Fruit fly (Drosophila melanogaster) whole organism, embryonic: ENCODE data around the gene CG6959.

Experiments
- CG10366 ChIP-seq: fragments of 200-800 bp; sonication (Bioruptor generic); IDR thresholded peaks from 2 replicates; pipeline ENCODE4 v1.3.6; 2022; ENCODE audit warnings: missing biosample characterization, missing genetic modification characterization
- CG10654 ChIP-seq: fragments of 200-800 bp; sonication (Bioruptor generic); optimal IDR thresholded peaks from 2 replicates; lab custom pipeline; 2016; ENCODE audit warnings: missing biosample characterization, missing genetic modification characterization
- CG11456 ChIP-seq: fragments of 200-800 bp; sonication (Bioruptor generic); IDR thresholded peaks from 3 replicates; pipeline ENCODE4 v1.3.6; 2022; ENCODE audit warnings: missing biosample characterization, missing genetic modification characterization
- CG13123 ChIP-seq: fragments of 200-800 bp; sonication (Bioruptor generic); optimal IDR thresholded peaks from 2 replicates; lab custom pipeline; 2016; ENCODE audit warnings: missing biosample characterization, missing genetic modification characterization
- CG13894 ChIP-seq: fragments of 200-800 bp; sonication (Bioruptor generic); optimal IDR thresholded peaks from 3 replicates; lab custom pipeline; 2018; ENCODE audit warnings: missing biosample characterization, mild to moderate bottlenecking, missing genetic modification characterization, moderate library complexity
- CG15269 ChIP-seq: fragments of 200-800 bp; sonication (Bioruptor generic); optimal IDR thresholded peaks from 2 replicates; lab custom pipeline; 2018; ENCODE audit warnings: missing biosample characterization, mild to moderate bottlenecking, missing genetic modification characterization, moderate library complexity
- CG1602 ChIP-seq: fragments of 200-800 bp; sonication (Bioruptor generic); optimal IDR thresholded peaks from 3 replicates; lab custom pipeline; 2016; ENCODE audit warnings: missing biosample characterization, missing genetic modification characterization
- CG17359 ChIP-seq: fragments of 200-800 bp; sonication (Bioruptor generic); optimal IDR thresholded peaks from 3 replicates; lab custom pipeline; 2018; ENCODE audit warnings: missing biosample characterization, mild to moderate bottlenecking, missing genetic modification characterization, moderate library complexity
- CG18262 ChIP-seq: fragments of 200-800 bp; optimal IDR thresholded peaks from 3 replicates; lab custom pipeline; 2019; ENCODE audit warnings: missing biosample characterization, mild to moderate bottlenecking, missing genetic modification characterization, moderate library complexity
- CG18764 ChIP-seq: fragments of 200-800 bp; sonication (Bioruptor generic); optimal IDR thresholded peaks from 3 replicates; lab custom pipeline; 2016; ENCODE audit warnings: missing biosample characterization, missing genetic modification characterization
- CG30403 ChIP-seq: fragments of 200-800 bp; sonication (Bioruptor generic); optimal IDR thresholded peaks from 3 replicates; lab custom pipeline; 2016; ENCODE audit warnings: missing biosample characterization, missing genetic modification characterization
- CG31224 ChIP-seq: fragments of 200-800 bp; sonication (Bioruptor generic); IDR thresholded peaks from 2 replicates; pipeline ENCODE4 v1.3.6; 2022; ENCODE audit warnings: missing biosample characterization, missing genetic modification characterization
- CG32772 ChIP-seq: fragments of 200-800 bp; sonication (Bioruptor generic); IDR thresholded peaks from 2 replicates; pipeline ENCODE4 v1.3.6; 2022; ENCODE audit warnings: missing biosample characterization, missing genetic modification characterization
- CG4617 ChIP-seq: fragments of 200-800 bp; sonication (Bioruptor generic); optimal IDR thresholded peaks from 3 replicates; lab custom pipeline; 2016; ENCODE audit warnings: missing biosample characterization, missing genetic modification characterization, borderline replicate concordance
- CG7839 ChIP-seq: fragments of 200-800 bp; sonication (Bioruptor generic); optimal IDR thresholded peaks from 3 replicates; lab custom pipeline; 2018; ENCODE audit warnings: missing biosample characterization, mild to moderate bottlenecking, missing genetic modification characterization, moderate library complexity
- CG7963 ChIP-seq: fragments of 200-800 bp; sonication (Bioruptor generic); IDR thresholded peaks from 3 replicates; pipeline ENCODE4 v1.3.6; 2022; ENCODE audit warnings: missing biosample characterization, missing genetic modification characterization; ENCODE audit not compliant: partially characterized antibody
- CG7987 ChIP-seq: fragments of 200-800 bp; sonication (Bioruptor generic); optimal IDR thresholded peaks from 2 replicates; lab custom pipeline; 2018; ENCODE audit warnings: missing biosample characterization, mild to moderate bottlenecking, missing genetic modification characterization, moderate library complexity
- CG9215 ChIP-seq: fragments of 200-800 bp; sonication (Bioruptor generic); IDR thresholded peaks from 2 replicates; pipeline ENCODE4 v1.3.6; 2022; ENCODE audit warnings: missing biosample characterization, missing genetic modification characterization
- Gsc ChIP-seq: fragments of 200-800 bp; sonication (Bioruptor generic); IDR thresholded peaks from 2 replicates; pipeline ENCODE4 v1.3.6; 2022; ENCODE audit warnings: missing biosample characterization, missing genetic modification characterization
- HLH3B ChIP-seq: fragments of 200-800 bp; sonication (Bioruptor generic); IDR thresholded peaks from 2 replicates; pipeline ENCODE4 v1.3.6; 2022; ENCODE audit warnings: missing biosample characterization, missing genetic modification characterization
- HLHmδ ChIP-seq: fragments of 200-800 bp; sonication (Bioruptor generic); optimal IDR thresholded peaks from 2 replicates; lab custom pipeline; 2018; ENCODE audit warnings: missing biosample characterization, mild to moderate bottlenecking, missing genetic modification characterization, moderate library complexity
- Hr3 ChIP-seq: fragments of 200-800 bp; sonication (Bioruptor generic); optimal IDR thresholded peaks from 3 replicates; lab custom pipeline; 2016; ENCODE audit warnings: missing biosample characterization, missing genetic modification characterization
- Neu2 ChIP-seq: fragments of 200-800 bp; sonication (Bioruptor generic); optimal IDR thresholded peaks from 3 replicates; lab custom pipeline; 2016; ENCODE audit warnings: missing biosample characterization, missing genetic modification characterization, borderline replicate concordance
- Oli ChIP-seq: fragments of 200-800 bp; sonication (Bioruptor generic); optimal IDR thresholded peaks from 2 replicates; lab custom pipeline; 2018; ENCODE audit warnings: missing biosample characterization, mild to moderate bottlenecking, missing genetic modification characterization, moderate library complexity
- Ravus ChIP-seq: fragments of 200-800 bp; sonication (Bioruptor generic); IDR thresholded peaks from 2 replicates; pipeline ENCODE4 v1.3.6; 2022; ENCODE audit warnings: missing biosample characterization, missing genetic modification characterization
- bsh ChIP-seq, 2 experiments: fragments of 200-800 bp; sonication (Bioruptor generic); optimal IDR thresholded peaks; 2 replicates each; lab custom pipeline; 2017 to 2018; ENCODE audit warnings: mild to moderate bottlenecking in 2 of 2, missing biosample characterization in 2 of 2, missing genetic modification characterization in 2 of 2, moderate library complexity in 1 of 2
- chif ChIP-seq, 2 experiments: fragments of 200-800 bp; sonication (Bioruptor generic); optimal IDR thresholded peaks; 3 replicates each; lab custom pipeline; 2016; ENCODE audit warnings: missing biosample characterization in 2 of 2, missing genetic modification characterization in 2 of 2
- dati ChIP-seq: fragments of 200-800 bp; sonication (Bioruptor generic); IDR thresholded peaks from 2 replicates; pipeline ENCODE4 v1.3.6; 2022; ENCODE audit warnings: missing biosample characterization, missing genetic modification characterization
- dmrt11E ChIP-seq: fragments of 200-800 bp; sonication (Bioruptor generic); optimal IDR thresholded peaks from 3 replicates; lab custom pipeline; 2018; ENCODE audit warnings: missing biosample characterization, mild to moderate bottlenecking, missing genetic modification characterization, moderate library complexity
- dysf ChIP-seq: fragments of 200-800 bp; sonication (Bioruptor generic); IDR thresholded peaks from 3 replicates; pipeline ENCODE4 v1.3.6; 2022; ENCODE audit warnings: missing biosample characterization, missing genetic modification characterization
- ewg ChIP-seq: fragments of 200-800 bp; sonication (Bioruptor generic); optimal IDR thresholded peaks from 3 replicates; lab custom pipeline; 2017; ENCODE audit warnings: mild to moderate bottlenecking, missing biosample characterization, missing genetic modification reagents, missing genetic modification characterization
- exex ChIP-seq: fragments of 200-800 bp; sonication (Bioruptor generic); optimal IDR thresholded peaks from 4 replicates; lab custom pipeline; 2018; ENCODE audit warnings: missing biosample characterization, mild to moderate bottlenecking, missing genetic modification characterization, moderate library complexity
- fd96Cb ChIP-seq: fragments of 200-800 bp; sonication (Bioruptor generic); optimal IDR thresholded peaks from 2 replicates; lab custom pipeline; 2018; ENCODE audit warnings: missing biosample characterization, mild to moderate bottlenecking, missing genetic modification characterization, moderate library complexity
- gce ChIP-seq: fragments of 200-800 bp; sonication (Bioruptor generic); IDR thresholded peaks from 3 replicates; pipeline ENCODE4 v1.3.6; 2022; ENCODE audit warnings: missing biosample characterization, missing genetic modification characterization
- ind ChIP-seq: fragments of 200-800 bp; sonication (Bioruptor generic); optimal IDR thresholded peaks from 3 replicates; lab custom pipeline; 2016; ENCODE audit warnings: missing biosample characterization, missing genetic modification characterization
- kah ChIP-seq: fragments of 200-800 bp; sonication (Bioruptor generic); optimal IDR thresholded peaks from 2 replicates; lab custom pipeline; 2018; ENCODE audit warnings: missing biosample characterization, mild to moderate bottlenecking, missing genetic modification characterization
- ken ChIP-seq: fragments of 200-800 bp; sonication (Bioruptor generic); IDR thresholded peaks from 3 replicates; pipeline ENCODE4 v1.3.6; 2022; ENCODE audit warnings: missing biosample characterization, missing genetic modification characterization
- lola ChIP-seq, 3 experiments: fragments of >200 bp in 2 of 3; fragments of 200-800 bp in 1 of 3; sonication (Bioruptor generic) in 1 of 3; optimal IDR thresholded peaks; 2 replicates each; lab custom pipeline; 2017 to 2019; ENCODE audit warnings: missing biosample characterization in 3 of 3, missing genetic modification characterization in 3 of 3, mild to moderate bottlenecking in 1 of 3, moderate library complexity in 1 of 3
- mld ChIP-seq: fragments of 200-800 bp; sonication (Bioruptor generic); IDR thresholded peaks from 3 replicates; pipeline ENCODE4 v1.3.6; 2022; ENCODE audit warnings: missing biosample characterization, missing genetic modification characterization; ENCODE audit not compliant: partially characterized antibody
- nau ChIP-seq: fragments of 200-800 bp; sonication (Bioruptor generic); optimal IDR thresholded peaks from 3 replicates; lab custom pipeline; 2017; ENCODE audit warnings: missing biosample characterization, mild to moderate bottlenecking, missing genetic modification characterization, missing genetic modification reagents
- pan ChIP-seq, 4 experiments: fragments of >200 bp in 3 of 4; fragments of 200-800 bp in 1 of 4; sonication (Bioruptor generic) in 1 of 4; optimal IDR thresholded peaks in 3 of 4; IDR thresholded peaks in 1 of 4; 2 replicates each; pipeline versions ENCODE4 v1.3.6 to Lab custom; 2017 to 2022; ENCODE audit warnings: missing biosample characterization in 2 of 4, missing genetic modification characterization in 2 of 4, mixed read lengths in 1 of 4
- sens ChIP-seq: fragments of 200-800 bp; sonication (Bioruptor generic); peaks from one replicate; lab custom pipeline; 2016; ENCODE audit warnings: missing biosample characterization, missing genetic modification characterization
- slou ChIP-seq: fragments of 200-800 bp; sonication (Bioruptor generic); optimal IDR thresholded peaks from 3 replicates; lab custom pipeline; 2016; ENCODE audit warnings: missing biosample characterization, missing genetic modification characterization
- stwl ChIP-seq: fragments of 200-800 bp; sonication (Bioruptor generic); optimal IDR thresholded peaks from 3 replicates; lab custom pipeline; 2018; ENCODE audit warnings: missing biosample characterization, mild to moderate bottlenecking, missing genetic modification characterization, moderate library complexity
- tap ChIP-seq: fragments of 200-800 bp; optimal IDR thresholded peaks from 3 replicates; lab custom pipeline; 2019; ENCODE audit warnings: missing biosample characterization, mild to moderate bottlenecking, missing genetic modification characterization, moderate library complexity
- trem ChIP-seq: fragments of 200-800 bp; optimal IDR thresholded peaks from 3 replicates; lab custom pipeline; 2019; ENCODE audit warnings: missing biosample characterization, mild to moderate bottlenecking, missing genetic modification characterization, moderate library complexity
- ttk ChIP-seq: fragments of 200-800 bp; sonication (Bioruptor generic); IDR thresholded peaks from 2 replicates; pipeline ENCODE4 v2.1.2; 2022; ENCODE audit warnings: missing biosample characterization, missing genetic modification characterization
- twi ChIP-seq: fragments of 200-800 bp; optimal IDR thresholded peaks from 2 replicates; lab custom pipeline; 2019; ENCODE audit warnings: missing biosample characterization, mild to moderate bottlenecking, missing genetic modification characterization, moderate library complexity
- z ChIP-seq: fragments of 200-800 bp; sonication (Bioruptor generic); IDR thresholded peaks from 3 replicates; pipeline ENCODE4 v1.3.6; 2022; ENCODE audit warnings: missing biosample characterization, missing genetic modification characterization

The CG6959 gene

dm6 chr3R:11851939-11852338 is 17.3 kb downstream of the CG6959 start (continued):
- peak; percentile 33; the same call in 1 of the 3 replicates for TF ChIP-seq dysf (GFP tag; lab: Robert Waterston, UW)
- peak; percentile 41 for TF ChIP-seq CG1602 (GFP tag; lab: Kevin White, UChicago)
- no peak for TF ChIP-seq stwl
- TF ChIP-seq ewg (GFP tag; lab: Kevin White, UChicago), result peak; percentile 52
- peak in 1 of 3 experiments; percentile 73 for TF ChIP-seq lola (GFP tag; optimal IDR thresholded peaks at IDR 0.05; lab: Kevin White, UChicago)
- peak; percentile 64 for TF ChIP-seq trem (tag; lab: Kevin White, UChicago)
- TF ChIP-seq dmrt11E (tag; lab: Kevin White, UChicago), result peak; percentile 70
- no peak for TF ChIP-seq CG9215 (GFP tag; lab: Robert Waterston, UW)
- TF ChIP-seq tap (tag; lab: Kevin White, UChicago), result peak; percentile 68
- no peak for TF ChIP-seq CG10654 (GFP tag; lab: Kevin White, UChicago)
- TF ChIP-seq CG7987 (GFP tag; lab: Kevin White, UChicago), result no peak
- peak; percentile 42 for TF ChIP-seq CG15269
- no peak for TF ChIP-seq pan (optimal IDR thresholded peaks at IDR 0.05; lab: Kevin White, UChicago)
- peak in 1 of 2 experiments; percentile 57 for TF ChIP-seq pan (GFP tag; optimal IDR thresholded peaks at IDR 0.05 in 1 of 2, IDR thresholded peaks at IDR 0.05 in 1 of 2)
- no peak for TF ChIP-seq z (GFP tag; lab: Robert Waterston, UW)
- no peak for TF ChIP-seq CG4617
- TF ChIP-seq gce, result no peak
- TF ChIP-seq HLHmδ (GFP tag; lab: Kevin White, UChicago), result no peak
- no peak for TF ChIP-seq dati (GFP tag; lab: Robert Waterston, UW)
- TF ChIP-seq ken (GFP tag; lab: Robert Waterston, UW), result no peak; the same call in 2 of the 3 replicates
- peak in 1 of 2 experiments; percentile 92 for TF ChIP-seq bsh (GFP tag; optimal IDR thresholded peaks at IDR 0.05; lab: Kevin White, UChicago)
- TF ChIP-seq HLH3B (GFP tag; lab: Robert Waterston, UW), result peak; percentile 49
- TF ChIP-seq CG7839 (tag; lab: Kevin White, UChicago), result peak; percentile 73
- no peak for TF ChIP-seq mld (GFP tag; lab: Robert Waterston, UW)
- TF ChIP-seq Oli (tag; lab: Kevin White, UChicago), result peak; percentile 71
- no peak for TF ChIP-seq Gsc
- peak; percentile 69 for TF ChIP-seq sens (GFP tag; lab: Kevin White, UChicago)
- peak; percentile 47 for TF ChIP-seq CG10366 (GFP tag; lab: Robert Waterston, UW)
- peak; percentile 11 for TF ChIP-seq CG30403 (GFP tag; lab: Kevin White, UChicago)
- TF ChIP-seq nau, result peak; percentile 3
- peak; percentile 30 for TF ChIP-seq Hr3 (GFP tag; lab: Kevin White, UChicago)
- TF ChIP-seq CG13123 (GFP tag; lab: Kevin White, UChicago), result no peak
- TF ChIP-seq chif (GFP tag; optimal IDR thresholded peaks at IDR 0.05; lab: Kevin White, UChicago), result no peak
- TF ChIP-seq CG7963 (GFP tag; lab: Robert Waterston, UW), result no peak
- no peak for TF ChIP-seq slou (GFP tag; lab: Kevin White, UChicago)
- 0 out of 2 replicates have a peak, but pooled peaks have one; percentile 44 for TF ChIP-seq ttk
- TF ChIP-seq twi (tag; lab: Kevin White, UChicago), result peak; percentile 46
- no peak for TF ChIP-seq Ravus
- no peak for TF ChIP-seq CG13894
- peak; percentile 46 for TF ChIP-seq kah (GFP tag; lab: Kevin White, UChicago)
- no peak for TF ChIP-seq ind (GFP tag; lab: Kevin White, UChicago)
- TF ChIP-seq CG18764 (GFP tag; lab: Kevin White, UChicago), result no peak
- no peak for TF ChIP-seq CG32772
- peak; percentile 70 for TF ChIP-seq CG17359 (tag; lab: Kevin White, UChicago)
- TF ChIP-seq Neu2, result no peak
- TF ChIP-seq CG18262 (tag; lab: Kevin White, UChicago), result peak; percentile 85
- TF ChIP-seq fd96Cb, result peak; percentile 75
- TF ChIP-seq CG31224 (GFP tag; lab: Robert Waterston, UW), result no peak
- TF ChIP-seq CG11456, result no peak
- TF ChIP-seq exex (tag; lab: Kevin White, UChicago), result no peak
